Worm (Caenorhabditis elegans) whole organism, L1 larva: ENCODE measurements around the gene T12A2.21.

Source experiments
- ets-5 ChIP-seq: fragments of 200-800 bp; sonication (Bioruptor generic); IDR thresholded peaks from 2 replicates; pipeline ENCODE4 v1.3.6; 2022; ENCODE audit warnings: missing genetic modification characterization, missing compliant biosample characterization
- nhr-71 ChIP-seq: sonication (generic microtip); optimal IDR thresholded peaks from 2 replicates; lab custom pipeline; 2016; ENCODE audit warnings: mild to moderate bottlenecking, missing genetic modification characterization, moderate library complexity, missing compliant biosample characterization

DNA sequence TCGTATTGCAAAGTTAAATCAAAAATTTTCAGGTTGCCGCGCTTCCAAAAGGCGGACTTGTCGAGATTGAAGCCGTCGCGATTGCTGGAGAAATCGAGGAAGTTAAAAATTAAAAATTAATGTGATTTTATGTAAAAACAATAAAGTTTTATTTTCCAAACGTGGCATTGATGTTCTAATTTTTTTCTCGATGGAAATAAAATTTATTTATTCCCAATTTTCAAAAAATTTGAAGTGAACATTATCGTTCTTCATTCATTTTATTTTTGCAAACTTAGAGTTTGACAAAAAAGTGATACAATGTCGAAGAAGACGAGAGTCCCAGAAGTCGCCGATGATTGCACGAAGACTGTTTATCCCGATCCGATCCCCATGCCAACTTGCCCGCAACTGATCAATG, 27.6 kb downstream of the T12A2.21 start, which contains the start of gene C23G10.1:
- TF ChIP-seq ets-5 (GFP tag; lab: Robert Waterston, UW): no peak
- no peak for TF ChIP-seq nhr-71 (tag; lab: Kevin White, UChicago)
